Worm (Caenorhabditis elegans) whole organism, young adult: Measurements from ENCODE around the gene K04C2.2.

Source experiments
- C17E4.6 ChIP-seq: fragments of 200-800 bp; sonication (Bioruptor generic); IDR thresholded peaks from 2 replicates; pipeline ENCODE4 v1.3.6; 2022; ENCODE audit warnings: missing genetic modification reagents, missing genetic modification characterization, missing compliant biosample characterization
- attf-3 ChIP-seq: fragments of 200-800 bp; sonication (Bioruptor generic); conservative IDR thresholded peaks from 2 replicates; pipeline ENCODE4 v1.3.6; 2022; ENCODE audit warnings: missing genetic modification reagents, missing genetic modification characterization, missing compliant biosample characterization
- dpl-1 ChIP-seq: fragments of 150-350 bp; optimal IDR thresholded peaks from 2 replicates; lab custom pipeline; 2014; ENCODE audit warnings: missing biosample characterization, missing genetic modification reagents, missing genetic modification characterization
- efl-1 ChIP-seq: fragments of 150-350 bp; optimal IDR thresholded peaks from 2 replicates; lab custom pipeline; 2014; ENCODE audit warnings: missing biosample characterization, missing genetic modification reagents, missing genetic modification characterization
- ekl-4 ChIP-seq: fragments of 200-800 bp; sonication (Bioruptor generic); IDR thresholded peaks from 2 replicates; pipeline ENCODE4 v1.3.6; 2022; ENCODE audit warnings: missing genetic modification reagents, missing genetic modification characterization, missing compliant biosample characterization
- him-1 ChIP-seq: sonication (generic microtip); optimal IDR thresholded peaks from 2 replicates; lab custom pipeline; 2016; ENCODE audit warnings: missing genotype, missing genetic modification reagents, missing genetic modification characterization, missing compliant biosample characterization
- madf-10 ChIP-seq: sonication (generic microtip); optimal IDR thresholded peaks from 2 replicates; lab custom pipeline; 2016; ENCODE audit warnings: mild to moderate bottlenecking, missing genetic modification characterization, missing compliant biosample characterization
- mel-28 ChIP-seq: sonication (generic microtip); optimal IDR thresholded peaks from 2 replicates; lab custom pipeline; 2016; ENCODE audit warnings: borderline replicate concordance, mild to moderate bottlenecking, missing genetic modification characterization, missing compliant biosample characterization
- nfya-1 ChIP-seq: sonication (generic microtip); optimal IDR thresholded peaks from 2 replicates; lab custom pipeline; 2017; ENCODE audit warnings: antibody characterized with exemption, missing compliant biosample characterization, missing genetic modification characterization, borderline replicate concordance; ENCODE audit not compliant: insufficient read depth
- nfya-2 ChIP-seq: fragments of 200-800 bp; sonication (Bioruptor generic); IDR thresholded peaks from 2 replicates; pipeline ENCODE4 v1.3.6; 2022; ENCODE audit warnings: missing genetic modification reagents, missing genetic modification characterization, missing compliant biosample characterization
- nhr-179 ChIP-seq: sonication (generic microtip); optimal IDR thresholded peaks from 2 replicates; lab custom pipeline; 2016; ENCODE audit warnings: mild to moderate bottlenecking, missing genetic modification characterization, missing compliant biosample characterization
- nhr-90 ChIP-seq: sonication (generic microtip); optimal IDR thresholded peaks from 2 replicates; lab custom pipeline; 2016; ENCODE audit warnings: missing genotype, mild to moderate bottlenecking, missing genetic modification characterization, missing compliant biosample characterization
- pha-4 ChIP-seq: fragments of 150-350 bp; sonication (generic microtip); optimal IDR thresholded peaks from 2 replicates; lab custom pipeline; 2014; ENCODE audit warnings: missing biosample characterization, missing genetic modification reagents, missing genetic modification characterization
- unc-62 ChIP-seq: fragments of 150-350 bp; optimal IDR thresholded peaks from 2 replicates; lab custom pipeline; 2014; ENCODE audit warnings: missing biosample characterization, missing genetic modification reagents, missing genetic modification characterization

- no peak for TF ChIP-seq mel-28 (tag; lab: Kevin White, UChicago)
- TF ChIP-seq nfya-2 (GFP tag; lab: Robert Waterston, UW): no peak
- no peak for TF ChIP-seq dpl-1 (GFP tag; lab: Kevin White, UChicago)
- TF ChIP-seq nhr-179: no peak
- TF ChIP-seq C17E4.6 (GFP tag; lab: Robert Waterston, UW): no peak
- no peak for TF ChIP-seq efl-1 (GFP tag; lab: Kevin White, UChicago)
- no peak for TF ChIP-seq him-1
- TF ChIP-seq nfya-1 (tag; lab: Kevin White, UChicago): no peak
- no peak for TF ChIP-seq ekl-4 (GFP tag; lab: Robert Waterston, UW)
- TF ChIP-seq attf-3 (GFP tag; lab: Robert Waterston, UW): no peak
- TF ChIP-seq madf-10 (tag; lab: Kevin White, UChicago): no peak
- no peak for TF ChIP-seq unc-62 (GFP tag; lab: Kevin White, UChicago)
- TF ChIP-seq pha-4 (tag; lab: Kevin White, UChicago): no peak
- no peak for TF ChIP-seq nhr-90 (tag; lab: Kevin White, UChicago)
Measured at ce11 chrIII:6871668-6872067, 17.9 kb upstream of the K04C2.2 start.
